Fruit fly (Drosophila melanogaster) whole organism, embryonic: ENCODE results near the gene Gr2a.

Source experiments
- Adf1 ChIP-seq: fragments of 200-800 bp; sonication (Bioruptor generic); IDR thresholded peaks from 2 replicates; pipeline ENCODE4 v1.3.6; 2022; ENCODE audit warnings: missing biosample characterization, missing genetic modification characterization
- CG10274 ChIP-seq: fragments of 200-800 bp; sonication (Bioruptor generic); optimal IDR thresholded peaks from 3 replicates; lab custom pipeline; 2017; ENCODE audit warnings: missing biosample characterization, mild to moderate bottlenecking, missing genetic modification characterization
- CG10543 ChIP-seq: fragments of 200-800 bp; sonication (Bioruptor generic); optimal IDR thresholded peaks from 3 replicates; lab custom pipeline; 2017; ENCODE audit warnings: missing biosample characterization, mild to moderate bottlenecking, missing genetic modification characterization, moderate library complexity
- CG10979 ChIP-seq: fragments of 200-800 bp; sonication (Bioruptor generic); optimal IDR thresholded peaks from 2 replicates; lab custom pipeline; 2018; ENCODE audit warnings: missing biosample characterization, mild to moderate bottlenecking, missing genetic modification characterization, moderate library complexity
- CG11085 ChIP-seq: fragments of 200-800 bp; sonication (Bioruptor generic); IDR thresholded peaks from 2 replicates; pipeline ENCODE4 v1.3.6; 2022; ENCODE audit warnings: missing biosample characterization, missing genetic modification characterization
- CG11247 ChIP-seq: fragments of 200-800 bp; sonication (Bioruptor generic); IDR thresholded peaks from 2 replicates; pipeline ENCODE4 v1.3.6; 2022; ENCODE audit warnings: missing biosample characterization, missing genetic modification characterization
- CG11504 ChIP-seq: fragments of 200-800 bp; sonication (Bioruptor generic); optimal IDR thresholded peaks from 3 replicates; lab custom pipeline; 2019; ENCODE audit warnings: missing biosample characterization, mild to moderate bottlenecking, missing genetic modification characterization, moderate library complexity
- CG1233 ChIP-seq: fragments of 200-800 bp; sonication (Bioruptor generic); optimal IDR thresholded peaks from 4 replicates; lab custom pipeline; 2018; ENCODE audit warnings: missing biosample characterization, mild to moderate bottlenecking, missing genetic modification characterization
- CG14441 ChIP-seq: fragments of 200-800 bp; sonication (Bioruptor generic); IDR thresholded peaks from 2 replicates; pipeline ENCODE4 v1.3.6; 2022; ENCODE audit warnings: missing biosample characterization, missing genetic modification characterization
- CG1603 ChIP-seq: fragments of 200-800 bp; sonication (Bioruptor generic); optimal IDR thresholded peaks from 2 replicates; lab custom pipeline; 2019; ENCODE audit warnings: missing biosample characterization, mild to moderate bottlenecking, missing genetic modification characterization, moderate library complexity
- CG1832 ChIP-seq: fragments of 200-800 bp; sonication (Bioruptor generic); optimal IDR thresholded peaks from 2 replicates; lab custom pipeline; 2017; ENCODE audit warnings: missing biosample characterization, mild to moderate bottlenecking, missing genetic modification characterization, inconsistent platforms
- CG31441 ChIP-seq: fragments of 200-800 bp; sonication (Bioruptor generic); IDR thresholded peaks from 2 replicates; pipeline ENCODE4 v1.3.6; 2022; ENCODE audit warnings: missing biosample characterization, missing genetic modification characterization
- CG34376 ChIP-seq: fragments of 200-800 bp; sonication (Bioruptor generic); optimal IDR thresholded peaks from 2 replicates; lab custom pipeline; 2018; ENCODE audit warnings: missing biosample characterization, mild to moderate bottlenecking, missing genetic modification characterization
- CG3847 ChIP-seq: fragments of 200-800 bp; sonication (Bioruptor generic); IDR thresholded peaks from 2 replicates; pipeline ENCODE4 v1.3.6; 2022; ENCODE audit warnings: missing biosample characterization, missing genetic modification characterization
- CG4360 ChIP-seq: fragments of 200-800 bp; sonication (Bioruptor generic); IDR thresholded peaks from 2 replicates; pipeline ENCODE4 v1.3.6; 2022; ENCODE audit warnings: missing biosample characterization, missing genetic modification characterization
- CG4707 ChIP-seq: fragments of 200-800 bp; sonication (Bioruptor generic); optimal IDR thresholded peaks from 2 replicates; lab custom pipeline; 2018; ENCODE audit warnings: missing biosample characterization, mild to moderate bottlenecking, missing genetic modification characterization, moderate library complexity
- CG7372 ChIP-seq: fragments of 200-800 bp; sonication (Bioruptor generic); IDR thresholded peaks from 2 replicates; pipeline ENCODE4 v1.3.6; 2022; ENCODE audit warnings: missing biosample characterization, missing genetic modification characterization
- CG7786 ChIP-seq: fragments of 200-800 bp; sonication (Bioruptor generic); optimal IDR thresholded peaks from 2 replicates; lab custom pipeline; 2016; ENCODE audit warnings: missing biosample characterization, missing genetic modification characterization
- CG7839 ChIP-seq: fragments of 200-800 bp; sonication (Bioruptor generic); optimal IDR thresholded peaks from 3 replicates; lab custom pipeline; 2018; ENCODE audit warnings: missing biosample characterization, mild to moderate bottlenecking, missing genetic modification characterization, moderate library complexity
- CG8359 ChIP-seq: fragments of 200-800 bp; sonication (Bioruptor generic); optimal IDR thresholded peaks from 2 replicates; lab custom pipeline; 2017; ENCODE audit warnings: missing biosample characterization, mild to moderate bottlenecking, missing genetic modification characterization, borderline replicate concordance
- CTCF ChIP-seq: fragments of 200-800 bp; sonication (Bioruptor generic); optimal IDR thresholded peaks from 2 replicates; lab custom pipeline; 2017; ENCODE audit warnings: missing biosample characterization, mild to moderate bottlenecking, missing genetic modification characterization, moderate library complexity
- Camta ChIP-seq: fragments of 200-800 bp; sonication (Bioruptor generic); optimal IDR thresholded peaks from 2 replicates; lab custom pipeline; 2016; ENCODE audit warnings: missing biosample characterization, missing genetic modification characterization
- Deaf1 ChIP-seq: fragments of 200-800 bp; optimal IDR thresholded peaks from 3 replicates; lab custom pipeline; 2019; ENCODE audit warnings: missing biosample characterization, mild to moderate bottlenecking, missing genetic modification characterization, moderate library complexity
- Ets65A ChIP-seq: fragments of 200-800 bp; sonication (Bioruptor generic); peaks from one replicate; lab custom pipeline; 2016; ENCODE audit warnings: missing biosample characterization, missing genetic modification characterization
- Lhr ChIP-seq: fragments of 200-800 bp; sonication (Bioruptor generic); optimal IDR thresholded peaks from 3 replicates; lab custom pipeline; 2017; ENCODE audit warnings: mild to moderate bottlenecking, missing biosample characterization, missing genetic modification reagents, missing genetic modification characterization
- MBD-R2 ChIP-seq: fragments of 200-800 bp; sonication (Bioruptor generic); IDR thresholded peaks from 2 replicates; pipeline ENCODE4 v1.3.6; 2022; ENCODE audit warnings: missing biosample characterization, missing genetic modification characterization
- MESR4 ChIP-seq: fragments of 200-800 bp; sonication (Bioruptor generic); optimal IDR thresholded peaks from 2 replicates; lab custom pipeline; 2018; ENCODE audit warnings: missing biosample characterization, mild to moderate bottlenecking, missing genetic modification characterization, moderate library complexity
- Med ChIP-seq: fragments of 200-800 bp; sonication (Bioruptor generic); peaks from one replicate; lab custom pipeline; 2016; ENCODE audit warnings: missing biosample characterization, missing genetic modification characterization, mild to moderate bottlenecking, inconsistent platforms, moderate library complexity
- Nf-YB ChIP-seq: fragments of 200-800 bp; sonication (Bioruptor generic); optimal IDR thresholded peaks from 3 replicates; lab custom pipeline; 2019; ENCODE audit warnings: missing biosample characterization, mild to moderate bottlenecking, missing genetic modification characterization, moderate library complexity
- cg ChIP-seq: fragments of 200-800 bp; sonication (Bioruptor generic); optimal IDR thresholded peaks from 3 replicates; lab custom pipeline; 2019; ENCODE audit warnings: missing biosample characterization, mild to moderate bottlenecking, missing genetic modification characterization, moderate library complexity
- chinmo ChIP-seq: fragments of 200-800 bp; sonication (Bioruptor generic); IDR thresholded peaks from 4 replicates; pipeline ENCODE4 v1.3.6; 2022; ENCODE audit warnings: missing biosample characterization, missing genetic modification characterization; ENCODE audit not compliant: partially characterized antibody
- crol ChIP-seq: fragments of 200-800 bp; sonication (Bioruptor generic); IDR thresholded peaks from 2 replicates; pipeline ENCODE4 v1.3.6; 2022; ENCODE audit warnings: missing biosample characterization, missing genetic modification characterization
- crp ChIP-seq, 2 experiments: fragments of 200-800 bp; sonication (Bioruptor generic); optimal IDR thresholded peaks; 2 replicates in 1 of 2; 3 replicates in 1 of 2; lab custom pipeline; 2017; ENCODE audit warnings: missing biosample characterization in 2 of 2, missing genetic modification characterization in 2 of 2, mild to moderate bottlenecking in 1 of 2, moderate library complexity in 1 of 2
- dan ChIP-seq: fragments of 200-800 bp; sonication (Bioruptor generic); IDR thresholded peaks from 2 replicates; pipeline ENCODE4 v1.3.6; 2022; ENCODE audit warnings: missing biosample characterization, missing genetic modification characterization
- ewg ChIP-seq: fragments of 200-800 bp; sonication (Bioruptor generic); optimal IDR thresholded peaks from 3 replicates; lab custom pipeline; 2017; ENCODE audit warnings: mild to moderate bottlenecking, missing biosample characterization, missing genetic modification reagents, missing genetic modification characterization
- nerfin-1 ChIP-seq: fragments of 200-800 bp; sonication (Bioruptor generic); optimal IDR thresholded peaks from 3 replicates; lab custom pipeline; 2019; ENCODE audit warnings: missing biosample characterization, mild to moderate bottlenecking, missing genetic modification characterization, moderate library complexity
- onecut ChIP-seq: fragments of 200-800 bp; sonication (Bioruptor generic); IDR thresholded peaks from 2 replicates; pipeline ENCODE4 v1.3.6; 2022; ENCODE audit warnings: missing biosample characterization, missing genetic modification characterization
- p53 ChIP-seq: fragments of 200-800 bp; sonication (Bioruptor generic); optimal IDR thresholded peaks from 2 replicates; lab custom pipeline; 2016; ENCODE audit warnings: missing biosample characterization, missing genetic modification characterization
- prd ChIP-seq, 3 experiments: fragments of >200 bp in 2 of 3; fragments of 200-800 bp in 1 of 3; sonication (Bioruptor generic) in 1 of 3; optimal IDR thresholded peaks in 2 of 3; IDR thresholded peaks in 1 of 3; 2 replicates in 2 of 3; 3 replicates in 1 of 3; pipeline versions ENCODE4 v1.3.6 to Lab custom; 2017 to 2022; ENCODE audit warnings: missing biosample characterization in 1 of 3, missing genetic modification characterization in 1 of 3
- scrt ChIP-seq: fragments of 200-800 bp; sonication (Bioruptor generic); optimal IDR thresholded peaks from 2 replicates; lab custom pipeline; 2018; ENCODE audit warnings: missing biosample characterization, mild to moderate bottlenecking, missing genetic modification characterization, moderate library complexity
- sens ChIP-seq: fragments of 200-800 bp; sonication (Bioruptor generic); peaks from one replicate; lab custom pipeline; 2016; ENCODE audit warnings: missing biosample characterization, missing genetic modification characterization
- sisA ChIP-seq: fragments of 200-800 bp; sonication (Bioruptor generic); IDR thresholded peaks from 2 replicates; pipeline ENCODE4 v1.3.6; 2022; ENCODE audit warnings: missing biosample characterization, missing genetic modification characterization
- slbo ChIP-seq: fragments of 200-800 bp; sonication (Bioruptor generic); IDR thresholded peaks from 2 replicates; pipeline ENCODE4 v1.3.6; 2022; ENCODE audit warnings: missing biosample characterization, missing genetic modification characterization

Gene Gr2a

dm6 chrX:1405779-1406178 is 46.5 kb upstream of the Gr2a start (continued):
- TF ChIP-seq CTCF (GFP tag; lab: Kevin White, UChicago): no peak
- TF ChIP-seq CG7839: no peak
- no peak for TF ChIP-seq CG4360 (GFP tag; lab: Robert Waterston, UW)
- no peak for TF ChIP-seq Nf-YB (GFP tag; lab: Kevin White, UChicago)
- TF ChIP-seq scrt (GFP tag; lab: Kevin White, UChicago): peak; percentile 61

- TF ChIP-seq sens (GFP tag; lab: Kevin White, UChicago) (peak; percentile 71), CG10979 (peak; percentile 6), CG11085 (no peak), dan (GFP tag; lab: Robert Waterston, UW) (no peak), Med (peak; percentile 53), prd (optimal IDR thresholded peaks at IDR 0.05; lab: Kevin White, UChicago) (no peak), prd (GFP tag; IDR thresholded peaks at IDR 0.05; lab: Robert Waterston, UW) (0 out of 3 replicates have a peak, but pooled peaks have one; percentile 26), CG7372 (GFP tag; lab: Robert Waterston, UW) (0 out of 2 replicates have a peak, but pooled peaks have one; percentile 44), CG14441 (GFP tag; lab: Robert Waterston, UW) (no peak), CG11504 (tag; lab: Kevin White, UChicago) (peak; percentile 7), sisA (GFP tag; lab: Robert Waterston, UW) (0 out of 2 replicates have a peak, but pooled peaks have one; percentile 12), slbo (0 out of 2 replicates have a peak, but pooled peaks have one; percentile 12), nerfin-1 (peak; percentile 36), CG1603 (tag; lab: Kevin White, UChicago) (peak; percentile 1), Ets65A (GFP tag; lab: Kevin White, UChicago) (peak; percentile 2)
Observed at dm6 chrX:1407683-1408082, 44.5 kb upstream of the Gr2a start.

- TF ChIP-seq MESR4 (no peak), crp (GFP tag; optimal IDR thresholded peaks at IDR 0.05; lab: Kevin White, UChicago) (peak in 1 of 2 experiments; percentile 71), CG3847 (GFP tag; lab: Robert Waterston, UW) (no peak), ewg (GFP tag; lab: Kevin White, UChicago) (peak; percentile 82), Deaf1 (tag; lab: Kevin White, UChicago) (peak; percentile 97), chinmo (GFP tag; lab: Robert Waterston, UW) (0 out of 4 replicates have a peak, but pooled peaks have one; percentile 9), MBD-R2 (GFP tag; lab: Robert Waterston, UW) (peak; percentile 17; the same call in 1 of the 2 replicates), CG7786 (GFP tag; lab: Kevin White, UChicago) (no peak), cg (peak; percentile 5), CG10274 (GFP tag; lab: Kevin White, UChicago) (no peak), Camta (GFP tag; lab: Kevin White, UChicago) (no peak), CG1233 (no peak), CG4707 (GFP tag; lab: Kevin White, UChicago) (no peak), CG11247 (no peak), Med (peak; percentile 43), CG1832 (peak; percentile 5), crol (peak; percentile 27; the same call in 1 of the 2 replicates), CG8359 (GFP tag; lab: Kevin White, UChicago) (no peak), CG10543 (peak; percentile 11), sens (GFP tag; lab: Kevin White, UChicago) (peak; percentile 0), CG34376 (GFP tag; lab: Kevin White, UChicago) (no peak), p53 (peak; percentile 51), CG31441 (GFP tag; lab: Robert Waterston, UW) (no peak), scrt (GFP tag; lab: Kevin White, UChicago) (peak; percentile 9), Adf1 (GFP tag; lab: Robert Waterston, UW) (peak; percentile 13; the same call in 1 of the 2 replicates), Lhr (GFP tag; lab: Kevin White, UChicago) (no peak), onecut (GFP tag; lab: Robert Waterston, UW) (peak; percentile 6; the same call in 1 of the 2 replicates)
Observed at dm6 chrX:1408964-1409363, 43.3 kb upstream of the Gr2a start, which contains the start of gene futsch. TSS of gene futsch (plus strand) at chrX:1409069.
